Worm (Caenorhabditis elegans): Measurements from ENCODE around the gene C12D5.4.

The C12D5.4 gene

DNA sequence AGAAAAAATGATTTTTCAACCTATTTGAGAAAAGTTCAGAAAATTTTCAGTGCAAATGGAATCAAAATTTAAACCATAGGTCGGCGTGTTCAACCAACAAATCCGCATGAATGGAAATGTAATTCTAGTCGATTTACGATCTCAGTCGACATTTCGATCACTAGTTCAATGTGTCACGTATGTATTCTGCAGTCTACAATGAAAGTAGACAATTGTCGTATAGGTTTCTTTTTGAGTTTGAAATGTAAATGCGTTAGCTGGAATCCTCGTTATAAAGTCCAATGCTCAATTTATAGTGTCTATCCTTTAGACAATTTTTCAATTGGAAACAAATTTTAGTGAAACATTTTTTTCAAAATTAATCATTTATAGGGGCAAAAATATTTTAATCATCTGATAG is 43.7 kb downstream of the C12D5.4 start, which contains the start of gene ZK105.12:
Gene ZK105.12, minus strand, starts transcription at position 101 of the 400 bp plus-strand sequence.
- TF ChIP-seq unc-39 (tag; optimal IDR thresholded peaks at IDR 0.05) (no peak), pha-4 (tag; optimal IDR thresholded peaks at IDR 0.05) (no peak), nhr-76 (tag; optimal IDR thresholded peaks at IDR 0.05) (no peak), ztf-11 (tag; optimal IDR thresholded peaks at IDR 0.05) (no peak), elt-1 (tag; optimal IDR thresholded peaks at IDR 0.05; ENCODE audit: borderline replicate concordance, insufficient read depth) (no peak), mab-5 (tag; optimal IDR thresholded peaks at IDR 0.05) (no peak)

ce11 chrV:7717629-7718028 is 45.3 kb downstream of the C12D5.4 start, which contains the start of gene ZK105.5:
TSS of gene ZK105.5 (minus strand) at chrV:7717729.
- TF ChIP-seq drap-1 (GFP tag; optimal IDR thresholded peaks at IDR 0.05) (no peak), nhr-76 (tag; optimal IDR thresholded peaks at IDR 0.05) (no peak), unc-120 (tag; optimal IDR thresholded peaks at IDR 0.05; ENCODE audit: poor library complexity, severe bottlenecking) (no peak), nhr-237 (tag; optimal IDR thresholded peaks at IDR 0.05) (no peak), elt-3 (tag; optimal IDR thresholded peaks at IDR 0.05) (no peak)

- no peak for TF ChIP-seq nhr-237 (tag; optimal IDR thresholded peaks at IDR 0.05)
Measured at ce11 chrV:7721945-7722344, 49.6 kb downstream of the C12D5.4 start, which contains the start of gene ZK105.14. TSS of gene ZK105.14 (minus strand) at chrV:7722045.

All from whole organism, mixed stage, embryonic.